Fruit fly (Drosophila melanogaster) whole organism, larva: ENCODE measurements around the gene Dyrk3.

Experiments used
- noc ChIP-seq: fragments of 200-800 bp; sonication (Bioruptor generic); optimal IDR thresholded peaks from 3 replicates; lab custom pipeline; 2019; ENCODE audit warnings: missing biosample characterization, mild to moderate bottlenecking, missing genetic modification characterization, moderate library complexity

The Dyrk3 gene

DNA sequence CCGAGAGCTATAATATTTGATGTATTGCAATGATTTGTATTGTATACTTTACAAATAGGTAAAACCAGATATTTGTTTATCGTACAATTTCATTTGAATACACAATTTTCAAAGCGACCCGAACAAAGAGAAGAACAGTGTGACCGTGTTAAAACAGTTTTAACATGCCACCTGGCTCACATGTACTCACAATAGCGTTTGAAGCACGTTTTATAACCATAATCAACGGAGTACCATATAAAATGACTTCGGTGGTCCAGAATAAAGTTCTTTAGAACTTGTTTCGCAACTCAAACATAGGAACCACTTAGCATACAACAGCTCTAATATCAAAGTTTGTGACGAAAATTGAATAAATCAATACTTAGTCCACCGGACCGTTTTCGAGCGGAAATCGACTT is at the start of gene Dyrk3, which contains the start of gene Cadps:
Dyrk3 (minus strand) TSS at position 150 of the 401 bp plus-strand sequence.
Cadps (plus strand) TSS at position 274 of the 401 bp plus-strand sequence.
- no peak for TF ChIP-seq noc (tag; lab: Kevin White, UChicago)

DNA sequence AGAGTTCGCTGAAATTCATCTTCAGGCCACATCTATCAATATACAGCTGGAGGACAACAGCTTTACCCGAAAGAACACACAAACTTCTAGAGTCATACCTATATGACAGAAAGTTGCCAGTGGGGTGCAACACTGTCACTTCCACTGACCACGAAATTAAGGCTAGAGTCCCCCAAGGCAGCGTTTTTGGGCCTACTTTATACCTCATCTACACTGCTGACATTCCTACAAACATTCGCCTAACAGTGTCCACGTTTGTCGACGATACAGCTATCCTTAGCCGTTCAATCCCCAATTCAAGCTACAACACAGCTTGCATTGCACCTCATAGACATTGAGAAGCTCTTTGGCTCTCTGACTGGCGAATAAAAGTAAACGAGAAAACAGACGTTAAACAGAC is 29.9 kb upstream of the Dyrk3 start:
- no peak for TF ChIP-seq noc (tag; lab: Kevin White, UChicago)

DNA sequence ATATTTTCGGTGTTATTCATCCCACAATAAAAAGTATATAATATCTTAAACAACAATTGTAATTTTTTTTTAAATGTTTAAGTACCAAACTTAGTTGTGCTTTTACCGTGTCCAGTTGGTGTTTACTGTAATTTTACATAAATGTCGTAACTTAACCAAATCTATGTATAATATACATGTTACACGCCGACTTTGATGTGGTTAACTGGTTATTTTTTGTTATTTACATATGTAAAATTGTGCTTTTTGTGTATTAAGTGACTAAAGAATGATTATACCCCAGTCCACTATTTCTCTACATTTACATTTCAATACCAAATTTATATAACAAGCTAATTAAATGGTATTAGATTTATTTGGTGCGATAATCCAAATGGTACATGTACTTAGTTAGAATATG is 20.5 kb upstream of the Dyrk3 start:
- no peak for TF ChIP-seq noc (tag; lab: Kevin White, UChicago)

DNA sequence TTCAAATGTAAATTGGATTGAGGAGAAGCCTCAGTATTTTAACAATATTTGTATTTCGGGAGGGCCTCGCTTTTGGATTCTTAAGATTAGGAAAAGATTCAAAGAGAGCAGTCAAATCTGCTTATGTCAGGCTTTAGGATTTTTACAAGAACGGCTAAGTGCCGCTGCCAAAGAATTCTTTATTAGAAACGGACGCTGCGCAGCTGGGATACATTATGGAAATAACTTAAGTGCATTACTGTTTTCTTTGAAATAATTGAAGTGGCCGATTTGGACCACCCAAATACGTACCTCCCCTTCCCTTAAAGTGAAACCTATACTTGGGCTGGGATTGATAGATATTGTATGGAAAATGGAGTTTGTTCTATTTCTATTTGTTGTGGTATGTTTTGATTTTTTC is 7.7 kb upstream of the Dyrk3 start:
- TF ChIP-seq noc (tag; lab: Kevin White, UChicago) = no peak

DNA sequence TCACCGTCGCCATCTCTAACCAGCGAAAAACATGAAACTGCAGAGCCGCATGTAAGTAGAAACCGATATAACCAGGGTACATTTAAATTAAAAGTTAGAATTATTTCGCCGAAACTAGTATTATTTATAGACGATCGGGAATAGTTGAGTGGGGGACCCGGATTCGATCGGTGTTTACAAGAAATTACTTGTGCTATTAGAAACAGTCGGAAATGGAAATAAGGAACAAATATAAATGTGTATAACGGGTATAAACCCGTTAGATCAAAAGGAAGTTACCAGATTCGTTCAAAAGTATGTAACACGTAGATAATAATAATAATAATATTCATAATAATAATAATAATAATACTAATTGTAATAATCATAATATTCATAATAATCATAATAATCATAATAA is 4.2 kb upstream of the Dyrk3 start:
- no peak for TF ChIP-seq noc (tag; lab: Kevin White, UChicago)

DNA sequence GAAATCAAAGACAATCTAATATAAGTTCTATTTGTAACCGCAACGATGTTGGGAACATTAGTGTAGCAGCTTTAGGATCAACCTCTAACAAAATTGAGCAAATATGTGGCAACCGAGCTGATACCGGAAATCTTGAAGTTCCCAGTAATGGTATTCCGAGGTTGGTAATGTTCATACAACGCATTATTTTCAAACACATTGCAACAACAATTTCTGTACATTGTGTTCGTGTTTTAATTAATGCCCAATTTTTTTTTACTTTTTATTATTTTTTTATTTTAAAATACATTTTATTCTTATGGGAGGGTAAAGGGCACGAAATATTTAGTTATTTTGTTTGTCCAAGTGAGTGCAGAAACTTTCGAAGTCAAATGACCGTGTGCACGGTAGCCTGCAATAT is 2.8 kb upstream of the Dyrk3 start:
- no peak for TF ChIP-seq noc (tag; lab: Kevin White, UChicago)

DNA sequence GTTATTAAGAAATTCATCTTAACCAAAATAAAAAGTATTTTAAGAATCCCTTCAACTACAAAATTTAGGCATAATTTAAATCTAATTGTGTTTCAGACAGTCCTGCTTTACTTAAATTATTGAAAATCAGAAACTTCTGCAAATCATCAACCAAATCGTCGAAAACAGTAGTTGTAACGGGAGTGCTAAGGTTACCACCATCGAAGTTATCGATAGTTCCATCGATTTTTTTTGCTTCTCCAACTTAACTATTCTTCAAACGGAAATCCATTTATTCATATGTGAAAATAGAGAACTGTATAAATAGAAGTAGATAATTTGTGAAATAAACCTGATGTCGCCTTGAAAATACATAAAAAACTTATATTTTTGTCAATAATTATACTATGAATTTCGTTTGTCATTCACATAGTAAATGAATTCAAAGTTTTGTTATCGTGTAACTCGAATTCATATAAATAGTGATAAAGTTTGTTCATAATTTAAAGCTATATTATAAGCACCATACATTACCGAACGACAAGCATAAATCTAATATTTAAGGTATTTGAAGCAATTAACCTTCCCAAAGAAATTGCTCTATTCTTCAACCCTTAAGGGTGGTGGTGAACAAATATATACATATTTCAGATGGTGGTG is 1.3 kb upstream of the Dyrk3 start:
- TF ChIP-seq noc (tag; lab: Kevin White, UChicago) = no peak

DNA sequence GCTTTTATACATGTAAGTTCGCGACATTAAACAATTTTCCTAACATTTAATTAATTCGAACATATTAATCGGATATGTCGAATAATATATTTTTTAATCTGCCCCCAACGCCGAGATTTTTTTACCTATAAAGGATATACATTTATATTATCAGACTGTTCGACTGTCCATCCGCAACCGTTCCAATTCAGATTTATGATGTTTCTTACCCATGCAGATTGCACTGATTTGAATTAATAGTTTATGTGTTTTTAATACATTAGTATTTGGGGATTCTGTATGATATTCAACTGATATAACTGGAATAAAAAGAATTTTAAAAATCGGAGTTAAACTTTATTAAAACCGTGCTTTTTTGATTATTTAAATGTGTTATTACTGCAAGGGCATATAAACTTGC is 5.3 kb downstream of the Dyrk3 start:
- no peak for TF ChIP-seq noc (tag; lab: Kevin White, UChicago)

DNA sequence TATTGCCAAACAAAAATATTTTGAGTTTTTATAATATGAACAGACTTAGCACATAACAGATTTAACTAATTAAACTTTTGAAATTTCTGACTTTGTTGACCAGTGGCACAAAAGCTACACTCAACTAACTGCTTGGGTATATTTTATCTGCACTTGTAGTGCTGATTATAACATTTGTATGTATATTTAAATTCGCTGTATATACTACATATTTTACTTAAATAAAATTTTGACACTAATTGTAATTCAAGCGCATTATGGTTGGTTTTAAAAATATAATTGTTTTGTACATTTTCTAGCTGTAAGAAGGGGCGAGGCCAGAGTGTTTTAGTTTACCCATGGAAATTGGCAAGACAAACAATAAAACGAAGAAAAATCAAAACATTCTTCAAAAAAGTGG is 6.3 kb downstream of the Dyrk3 start:
- TF ChIP-seq noc (tag; lab: Kevin White, UChicago) = no peak

DNA sequence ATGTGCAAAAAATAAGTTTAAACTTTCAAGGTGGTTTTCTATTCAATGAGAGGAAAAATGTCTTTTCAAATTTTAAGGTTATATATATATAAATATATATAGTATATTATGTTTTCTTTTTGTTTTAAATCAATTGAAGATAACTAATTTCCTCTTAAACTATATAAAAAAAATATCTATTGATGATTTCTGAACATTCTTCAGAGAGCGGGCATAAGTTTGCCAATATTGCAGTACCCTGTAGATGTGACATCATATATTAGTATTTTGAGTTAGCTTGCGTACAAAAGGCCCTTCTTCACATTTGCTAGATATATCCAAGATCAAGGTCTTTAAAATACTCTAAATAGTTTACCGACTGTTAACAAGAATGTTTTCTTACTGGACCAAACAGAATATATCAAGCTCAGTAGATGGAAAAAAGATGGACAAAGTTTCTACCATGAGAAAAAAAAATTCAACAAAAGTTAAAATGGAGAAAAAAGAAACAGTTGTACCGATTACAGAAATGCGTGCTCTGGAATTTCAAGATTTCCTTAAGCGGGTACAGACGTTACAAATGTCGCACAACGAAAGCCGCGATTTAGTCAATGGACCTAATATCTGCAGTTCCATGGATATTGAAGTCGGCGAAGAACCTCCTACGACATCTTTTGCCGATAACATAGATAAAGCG is 11.7 kb downstream of the Dyrk3 start:
- no peak for TF ChIP-seq noc (tag; lab: Kevin White, UChicago)

DNA sequence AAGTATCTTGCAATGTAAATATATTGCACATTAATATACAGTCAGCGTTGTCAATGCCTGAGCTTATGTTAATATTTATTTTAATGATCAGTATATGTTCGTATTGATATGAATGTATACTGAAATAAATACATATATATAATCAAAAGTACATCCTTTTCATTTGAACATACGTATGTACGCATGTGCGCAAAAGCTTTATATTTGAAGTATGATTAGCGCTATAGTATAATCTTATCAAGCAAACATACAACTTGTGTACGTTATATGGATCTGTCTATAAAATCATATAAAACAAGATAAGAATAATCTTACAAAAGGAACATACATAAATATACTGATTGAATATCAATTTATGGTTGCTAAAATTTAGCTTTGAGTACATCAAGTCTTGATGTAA is 31.3 kb downstream of the Dyrk3 start:
- TF ChIP-seq noc (tag; lab: Kevin White, UChicago) = no peak

DNA sequence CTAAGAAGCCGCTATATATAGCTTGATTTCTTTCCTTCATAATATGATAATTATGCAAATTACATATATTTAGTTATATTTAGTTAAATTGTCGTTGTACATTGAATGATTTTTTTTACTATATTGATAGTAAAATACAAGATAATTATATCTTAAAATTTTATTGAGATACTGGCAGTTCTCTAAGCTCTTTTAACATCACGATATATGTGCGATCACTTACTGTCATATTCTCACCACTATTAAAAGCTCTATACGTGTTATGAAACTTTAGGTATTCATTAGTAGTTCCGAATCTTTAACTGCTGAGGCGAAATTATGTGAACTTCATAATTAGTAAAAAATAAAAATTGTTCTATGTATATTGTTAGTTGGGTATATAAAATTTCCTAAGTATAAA is 31.9 kb downstream of the Dyrk3 start, which contains the start of gene Mitf:
Mitf (plus strand) TSS at position 254 of the 400 bp plus-strand sequence.
- TF ChIP-seq noc (tag; lab: Kevin White, UChicago) = no peak

DNA sequence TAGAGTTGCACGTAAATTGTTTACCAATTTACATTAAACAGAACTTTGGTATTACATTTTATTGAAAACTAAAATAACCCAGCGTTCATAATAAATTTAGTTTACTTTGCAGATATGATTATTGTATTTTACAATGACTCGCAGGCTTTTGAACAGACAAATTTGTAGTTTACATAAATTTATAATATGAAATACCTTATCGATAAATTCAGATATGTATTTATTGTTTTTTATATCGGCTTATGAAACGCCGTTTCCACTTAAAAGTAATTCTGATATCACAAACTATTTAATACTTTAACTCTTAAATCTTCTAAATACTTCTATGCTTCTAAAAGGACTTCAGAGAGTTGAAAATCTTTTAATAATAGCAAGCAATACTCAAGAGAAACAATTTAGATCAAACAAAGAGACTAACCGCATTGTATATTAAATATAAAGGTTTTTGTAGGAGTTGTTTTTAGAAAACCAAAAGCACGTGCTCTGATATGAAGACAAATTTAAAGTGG is 33.8 kb downstream of the Dyrk3 start, which contains the start of gene PIP4K:
PIP4K (minus strand) TSS at position 196 of the 509 bp plus-strand sequence.
- no peak for TF ChIP-seq noc (tag; lab: Kevin White, UChicago)

DNA sequence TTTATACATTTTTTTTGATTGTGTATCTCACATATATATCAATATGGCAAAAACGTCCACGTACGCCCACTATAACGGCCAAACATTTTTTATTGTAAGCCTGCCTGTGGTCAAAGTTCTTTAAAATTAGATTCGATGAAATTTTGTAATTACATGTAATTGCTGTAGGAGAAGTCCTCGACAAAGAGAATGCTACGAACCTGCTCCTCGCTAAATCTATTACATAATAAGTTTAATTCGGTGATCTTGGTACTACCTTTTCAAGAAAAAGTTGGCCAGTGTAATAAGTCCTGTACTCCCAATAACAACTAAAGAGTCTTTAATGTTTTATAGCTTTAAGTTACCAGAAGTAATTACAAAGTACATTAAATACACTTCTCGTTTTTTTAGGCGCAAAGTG is 38.9 kb downstream of the Dyrk3 start:
- no peak for TF ChIP-seq noc (tag; lab: Kevin White, UChicago)

DNA sequence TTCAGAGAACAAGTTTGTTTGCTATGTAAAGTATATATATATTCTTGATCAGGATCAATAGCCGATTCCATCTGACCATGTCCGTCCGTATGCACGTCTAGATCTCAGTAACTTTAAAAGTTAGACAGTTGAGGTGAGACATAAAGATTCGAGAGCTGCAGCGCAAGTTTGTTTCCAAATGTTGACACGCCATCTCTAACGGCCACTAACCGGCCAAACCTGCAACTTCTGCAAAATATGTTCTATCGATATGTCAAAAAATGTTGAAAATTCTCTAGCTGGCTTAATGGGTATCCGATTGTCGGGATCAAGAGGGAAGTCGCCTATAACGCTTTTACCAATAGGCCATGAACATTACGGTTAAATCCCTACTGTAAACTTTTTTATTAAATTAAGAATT is 43.7 kb downstream of the Dyrk3 start:
- no peak for TF ChIP-seq noc (tag; lab: Kevin White, UChicago)

DNA sequence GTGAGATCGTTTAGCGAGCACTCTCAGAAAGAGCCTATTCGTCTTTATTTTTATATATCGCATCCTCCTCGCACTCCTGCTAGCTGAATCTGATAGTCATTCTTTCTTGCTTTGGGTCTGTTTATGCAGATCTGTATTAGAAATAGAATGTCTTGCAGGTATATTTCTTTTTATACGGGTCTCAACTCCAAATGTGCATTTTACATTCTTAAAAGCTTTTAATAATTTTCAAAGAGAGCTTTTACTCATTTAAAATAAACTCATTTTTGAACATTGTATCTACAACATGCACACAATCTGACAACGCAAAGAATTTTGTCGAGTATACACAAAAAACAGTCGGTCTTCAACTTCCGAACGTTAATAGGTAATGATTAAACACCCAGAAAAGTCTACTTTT is 45.0 kb downstream of the Dyrk3 start, which contains the start of gene CG33521:
CG33521 (plus strand) TSS at position 301 of the 400 bp plus-strand sequence.
- no peak for TF ChIP-seq noc (tag; lab: Kevin White, UChicago)

DNA sequence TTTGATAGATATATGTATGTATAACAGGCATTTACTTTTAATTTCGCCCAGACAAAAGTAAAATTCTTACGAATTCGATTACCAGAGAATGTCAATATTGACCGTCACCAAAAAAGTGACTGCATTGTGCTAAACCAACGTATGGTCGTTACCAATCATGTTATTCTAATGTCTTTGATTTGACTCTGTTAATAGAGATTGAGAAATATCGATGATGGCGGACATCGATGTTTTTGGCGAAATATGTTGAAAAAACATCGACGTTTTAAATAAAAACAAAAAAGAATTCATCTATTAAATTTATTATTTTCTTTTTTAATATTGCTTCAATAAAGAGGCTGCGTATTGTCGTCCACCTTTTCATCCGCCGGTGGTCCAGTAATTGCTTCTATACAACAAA is 47.7 kb downstream of the Dyrk3 start:
- no peak for TF ChIP-seq noc (tag; lab: Kevin White, UChicago)
